Worm (Caenorhabditis elegans): ENCODE results near the gene F36F12.7.

The F36F12.7 gene

ce11 chrV:2097653-2098052 is 1.5 kb upstream of the F36F12.7 start, which contains the start of gene clec-208:
clec-208 (plus strand) TSS chrV:2097953.
- TF ChIP-seq klf-2 (GFP tag; conservative IDR thresholded peaks at IDR 0.05) (no peak), T22C8.4 (GFP tag; IDR thresholded peaks at IDR 0.05) (no peak), ztf-23 (GFP tag; IDR thresholded peaks at IDR 0.05) (no peak), ref-1 (GFP tag; conservative IDR thresholded peaks at IDR 0.05) (no peak), ztf-29 (GFP tag; IDR thresholded peaks at IDR 0.05) (no peak), med-1 (GFP tag; optimal IDR thresholded peaks at IDR 0.05; ENCODE audit: insufficient read depth) (no peak), tab-1 (GFP tag; IDR thresholded peaks at IDR 0.05) (no peak), cog-1 (tag; optimal IDR thresholded peaks at IDR 0.05) (no peak), flt-1 (GFP tag; IDR thresholded peaks at IDR 0.05) (no peak)

- TF ChIP-seq cog-1 (tag; optimal IDR thresholded peaks at IDR 0.05): no peak
- no peak for TF ChIP-seq flt-1 (GFP tag; IDR thresholded peaks at IDR 0.05)
- no peak for TF ChIP-seq ztf-23 (GFP tag; IDR thresholded peaks at IDR 0.05)
- TF ChIP-seq tab-1 (GFP tag; IDR thresholded peaks at IDR 0.05): no peak
- no peak for TF ChIP-seq med-1 (GFP tag; optimal IDR thresholded peaks at IDR 0.05; ENCODE audit: insufficient read depth)
- no peak for TF ChIP-seq ztf-29 (GFP tag; IDR thresholded peaks at IDR 0.05)
Measured at ce11 chrV:2103118-2103517, 4.0 kb downstream of the F36F12.7 start, which contains the start of gene F36F12.1. F36F12.1 (minus strand) TSS chrV:2103218.

ce11 chrV:2105976-2106375 is 6.8 kb downstream of the F36F12.7 start, which contains the start of gene F22F7.4:
F22F7.4 (minus strand) TSS chrV:2106076.
- no peak for TF ChIP-seq cog-1 (tag; optimal IDR thresholded peaks at IDR 0.05)
- no peak for TF ChIP-seq med-1 (GFP tag; optimal IDR thresholded peaks at IDR 0.05; ENCODE audit: insufficient read depth)
- TF ChIP-seq ztf-23 (GFP tag; IDR thresholded peaks at IDR 0.05): no peak
- TF ChIP-seq ref-1 (GFP tag; conservative IDR thresholded peaks at IDR 0.05): no peak
- TF ChIP-seq flt-1 (GFP tag; IDR thresholded peaks at IDR 0.05): no peak
- TF ChIP-seq T22C8.4 (GFP tag; IDR thresholded peaks at IDR 0.05): no peak
- TF ChIP-seq tab-1 (GFP tag; IDR thresholded peaks at IDR 0.05): no peak
- TF ChIP-seq klf-2 (GFP tag; conservative IDR thresholded peaks at IDR 0.05): no peak
- no peak for TF ChIP-seq ztf-29 (GFP tag; IDR thresholded peaks at IDR 0.05)

- TF ChIP-seq T22C8.4 (GFP tag; IDR thresholded peaks at IDR 0.05) (no peak), klf-2 (GFP tag; conservative IDR thresholded peaks at IDR 0.05) (no peak), flt-1 (GFP tag; IDR thresholded peaks at IDR 0.05) (no peak), ztf-23 (GFP tag; IDR thresholded peaks at IDR 0.05) (no peak), cog-1 (tag; optimal IDR thresholded peaks at IDR 0.05) (no peak), ref-1 (GFP tag; conservative IDR thresholded peaks at IDR 0.05) (no peak), tab-1 (GFP tag; IDR thresholded peaks at IDR 0.05) (no peak), med-1 (GFP tag; optimal IDR thresholded peaks at IDR 0.05; ENCODE audit: insufficient read depth) (no peak), ztf-29 (GFP tag; IDR thresholded peaks at IDR 0.05) (no peak)
Measured at ce11 chrV:2109295-2109694, 10.2 kb downstream of the F36F12.7 start, which contains the start of gene ckb-4. ckb-4 (minus strand) TSS chrV:2109434.

ce11 chrV:2110368-2110767 is 11.2 kb downstream of the F36F12.7 start, which contains the start of gene F22F7.3:
F22F7.3 (plus strand) TSS chrV:2110668.
- TF ChIP-seq flt-1 (GFP tag; IDR thresholded peaks at IDR 0.05) (no peak), med-1 (GFP tag; optimal IDR thresholded peaks at IDR 0.05; ENCODE audit: insufficient read depth) (no peak), tab-1 (GFP tag; IDR thresholded peaks at IDR 0.05) (no peak)

ce11 chrV:2118574-2118973 is 19.4 kb downstream of the F36F12.7 start, which contains the start of gene bgnt-1.2:
bgnt-1.2 (minus strand) TSS chrV:2118674.
- TF ChIP-seq klf-2 (GFP tag; conservative IDR thresholded peaks at IDR 0.05) (no peak), ref-1 (GFP tag; conservative IDR thresholded peaks at IDR 0.05) (no peak), med-1 (GFP tag; optimal IDR thresholded peaks at IDR 0.05; ENCODE audit: insufficient read depth) (no peak), T22C8.4 (GFP tag; IDR thresholded peaks at IDR 0.05) (no peak), ztf-23 (GFP tag; IDR thresholded peaks at IDR 0.05) (no peak), cog-1 (tag; optimal IDR thresholded peaks at IDR 0.05) (no peak), ztf-29 (GFP tag; IDR thresholded peaks at IDR 0.05) (no peak), tab-1 (GFP tag; IDR thresholded peaks at IDR 0.05) (no peak), flt-1 (GFP tag; IDR thresholded peaks at IDR 0.05) (no peak)

- TF ChIP-seq cog-1 (tag; optimal IDR thresholded peaks at IDR 0.05): no peak
- TF ChIP-seq ztf-23 (GFP tag; IDR thresholded peaks at IDR 0.05): no peak
- no peak for TF ChIP-seq T22C8.4 (GFP tag; IDR thresholded peaks at IDR 0.05)
- no peak for TF ChIP-seq ref-1 (GFP tag; conservative IDR thresholded peaks at IDR 0.05)
- TF ChIP-seq ztf-29 (GFP tag; IDR thresholded peaks at IDR 0.05): no peak
- no peak for TF ChIP-seq med-1 (GFP tag; optimal IDR thresholded peaks at IDR 0.05; ENCODE audit: insufficient read depth)
- no peak for TF ChIP-seq tab-1 (GFP tag; IDR thresholded peaks at IDR 0.05)
- TF ChIP-seq flt-1 (GFP tag; IDR thresholded peaks at IDR 0.05): no peak
- TF ChIP-seq klf-2 (GFP tag; conservative IDR thresholded peaks at IDR 0.05): no peak
Measured at ce11 chrV:2119529-2119928, 20.4 kb downstream of the F36F12.7 start, which contains the start of gene F22F7.11. F22F7.11 (plus strand) TSS chrV:2119829.

ce11 chrV:2121910-2122362 is 22.8 kb downstream of the F36F12.7 start, which contains the start of gene F22F7.8:
F22F7.8 (minus strand) TSS chrV:2121960.
- no peak for TF ChIP-seq med-1 (GFP tag; optimal IDR thresholded peaks at IDR 0.05; ENCODE audit: insufficient read depth)
- no peak for TF ChIP-seq ztf-23 (GFP tag; IDR thresholded peaks at IDR 0.05)

ce11 chrV:2122517-2122916 is 23.4 kb downstream of the F36F12.7 start, which contains the start of gene F22F7.2:
F22F7.2 (plus strand) TSS chrV:2122782.
- no peak for TF ChIP-seq flt-1 (GFP tag; IDR thresholded peaks at IDR 0.05)
- no peak for TF ChIP-seq ztf-23 (GFP tag; IDR thresholded peaks at IDR 0.05)
- TF ChIP-seq klf-2 (GFP tag; conservative IDR thresholded peaks at IDR 0.05): no peak
- no peak for TF ChIP-seq ztf-29 (GFP tag; IDR thresholded peaks at IDR 0.05)
- no peak for TF ChIP-seq med-1 (GFP tag; optimal IDR thresholded peaks at IDR 0.05; ENCODE audit: insufficient read depth)
- TF ChIP-seq ref-1 (GFP tag; conservative IDR thresholded peaks at IDR 0.05): no peak
- no peak for TF ChIP-seq tab-1 (GFP tag; IDR thresholded peaks at IDR 0.05)

- no peak for TF ChIP-seq ztf-29 (GFP tag; IDR thresholded peaks at IDR 0.05)
- TF ChIP-seq T22C8.4 (GFP tag; IDR thresholded peaks at IDR 0.05): no peak
- TF ChIP-seq flt-1 (GFP tag; IDR thresholded peaks at IDR 0.05): no peak
Measured at ce11 chrV:2123164-2123563, 24.0 kb downstream of the F36F12.7 start.

Data from whole organism, midembryonic.